Fruit fly (Drosophila melanogaster) whole organism, embryonic: ENCODE measurements around the gene dysc.

Experiments used
- B-H2 ChIP-seq: fragments of 200-800 bp; sonication (Bioruptor generic); optimal IDR thresholded peaks from 2 replicates; lab custom pipeline; 2018; ENCODE audit warnings: missing biosample characterization, mild to moderate bottlenecking, missing genetic modification characterization
- Bgb ChIP-seq: fragments of 200-800 bp; sonication (Bioruptor generic); IDR thresholded peaks from 2 replicates; pipeline ENCODE4 v1.3.6; 2022; ENCODE audit warnings: missing biosample characterization, missing genetic modification characterization; ENCODE audit not compliant: partially characterized antibody
- CG10565 ChIP-seq: fragments of 200-800 bp; sonication (Bioruptor generic); optimal IDR thresholded peaks from 3 replicates; lab custom pipeline; 2016; ENCODE audit warnings: missing biosample characterization, mild to moderate bottlenecking, missing genetic modification characterization
- CG12769 ChIP-seq: fragments of 200-800 bp; sonication (Bioruptor generic); optimal IDR thresholded peaks from 2 replicates; lab custom pipeline; 2019; ENCODE audit warnings: missing biosample characterization, mild to moderate bottlenecking, missing genetic modification characterization, moderate library complexity
- CG13287 ChIP-seq: fragments of 200-800 bp; sonication (Bioruptor generic); IDR thresholded peaks from 2 replicates; pipeline ENCODE4 v1.3.6; 2022; ENCODE audit warnings: missing biosample characterization, missing genetic modification characterization; ENCODE audit not compliant: partially characterized antibody
- CG13894 ChIP-seq: fragments of 200-800 bp; sonication (Bioruptor generic); optimal IDR thresholded peaks from 3 replicates; lab custom pipeline; 2018; ENCODE audit warnings: missing biosample characterization, mild to moderate bottlenecking, missing genetic modification characterization, moderate library complexity
- CG14667 ChIP-seq: fragments of 200-800 bp; sonication (Bioruptor generic); IDR thresholded peaks from 2 replicates; pipeline ENCODE4 v1.3.6; 2022; ENCODE audit warnings: missing biosample characterization, missing genetic modification characterization
- CG16813 ChIP-seq: fragments of 200-800 bp; sonication (Bioruptor generic); IDR thresholded peaks from 3 replicates; pipeline ENCODE4 v1.3.6; 2022; ENCODE audit warnings: missing biosample characterization, missing genetic modification characterization; ENCODE audit not compliant: partially characterized antibody
- CG2129 ChIP-seq: fragments of 200-800 bp; sonication (Bioruptor generic); IDR thresholded peaks from 2 replicates; pipeline ENCODE4 v1.3.6; 2022; ENCODE audit warnings: missing biosample characterization, missing genetic modification characterization; ENCODE audit not compliant: partially characterized antibody
- CG2202 ChIP-seq: fragments of 200-800 bp; sonication (Bioruptor generic); optimal IDR thresholded peaks from 2 replicates; lab custom pipeline; 2018; ENCODE audit warnings: missing biosample characterization, mild to moderate bottlenecking, missing genetic modification characterization
- CG2875 ChIP-seq: fragments of 200-800 bp; sonication (Bioruptor generic); optimal IDR thresholded peaks from 2 replicates; lab custom pipeline; 2017; ENCODE audit warnings: missing biosample characterization, mild to moderate bottlenecking, missing genetic modification characterization, missing genetic modification reagents
- CG34224 ChIP-seq: fragments of 200-800 bp; sonication (Bioruptor generic); IDR thresholded peaks from 3 replicates; pipeline ENCODE4 v1.3.6; 2022; ENCODE audit warnings: missing biosample characterization, missing genetic modification characterization; ENCODE audit not compliant: partially characterized antibody
- CG42726 ChIP-seq: fragments of 200-800 bp; sonication (Bioruptor generic); IDR thresholded peaks from 2 replicates; pipeline ENCODE4 v1.3.6; 2022; ENCODE audit warnings: missing biosample characterization, missing genetic modification characterization; ENCODE audit not compliant: partially characterized antibody
- CG4360 ChIP-seq: fragments of 200-800 bp; sonication (Bioruptor generic); IDR thresholded peaks from 2 replicates; pipeline ENCODE4 v1.3.6; 2022; ENCODE audit warnings: missing biosample characterization, missing genetic modification characterization
- CG5245 ChIP-seq: fragments of 200-800 bp; sonication (Bioruptor generic); optimal IDR thresholded peaks from 3 replicates; lab custom pipeline; 2016; ENCODE audit warnings: missing biosample characterization, missing genetic modification characterization
- CG5953 ChIP-seq: fragments of 200-800 bp; sonication (Bioruptor generic); IDR thresholded peaks from 2 replicates; pipeline ENCODE4 v1.3.6; 2022; ENCODE audit warnings: missing biosample characterization, missing genetic modification characterization
- CG6791 ChIP-seq: fragments of 200-800 bp; sonication (Bioruptor generic); IDR thresholded peaks from 3 replicates; pipeline ENCODE4 v1.3.6; 2022; ENCODE audit warnings: missing biosample characterization, missing genetic modification characterization; ENCODE audit not compliant: partially characterized antibody
- Deaf1 ChIP-seq: fragments of 200-800 bp; optimal IDR thresholded peaks from 3 replicates; lab custom pipeline; 2019; ENCODE audit warnings: missing biosample characterization, mild to moderate bottlenecking, missing genetic modification characterization, moderate library complexity
- E2f2 ChIP-seq: fragments of 200-800 bp; sonication (Bioruptor generic); IDR thresholded peaks from 2 replicates; pipeline ENCODE4 v1.3.6; 2022; ENCODE audit warnings: missing biosample characterization, missing genetic modification characterization
- HLH4C ChIP-seq: fragments of 200-800 bp; sonication (Bioruptor generic); IDR thresholded peaks from 3 replicates; pipeline ENCODE4 v1.3.6; 2022; ENCODE audit warnings: missing biosample characterization, missing genetic modification characterization; ENCODE audit not compliant: partially characterized antibody
- Jarid2 ChIP-seq: fragments of 200-800 bp; sonication (Bioruptor generic); optimal IDR thresholded peaks from 3 replicates; lab custom pipeline; 2017; ENCODE audit warnings: mild to moderate bottlenecking, missing biosample characterization, missing genetic modification reagents, missing genetic modification characterization
- Meics ChIP-seq: fragments of 200-800 bp; sonication (Bioruptor generic); optimal IDR thresholded peaks from 2 replicates; lab custom pipeline; 2017; ENCODE audit warnings: missing biosample characterization, mild to moderate bottlenecking, missing genetic modification characterization
- Opbp ChIP-seq: fragments of 200-800 bp; sonication (Bioruptor generic); IDR thresholded peaks from 3 replicates; pipeline ENCODE4 v1.3.6; 2022; ENCODE audit warnings: missing biosample characterization, missing genetic modification characterization; ENCODE audit not compliant: partially characterized antibody
- Rfx ChIP-seq: fragments of 200-800 bp; sonication (Bioruptor generic); IDR thresholded peaks from 2 replicates; pipeline ENCODE4 v1.3.6; 2022; ENCODE audit warnings: missing biosample characterization, missing genetic modification characterization
- Scr ChIP-seq: fragments of 200-800 bp; sonication (Bioruptor generic); IDR thresholded peaks from 2 replicates; pipeline ENCODE4 v1.3.6; 2022; ENCODE audit warnings: missing biosample characterization, missing genetic modification characterization; ENCODE audit not compliant: partially characterized antibody
- Xbp1 ChIP-seq: fragments of 200-800 bp; sonication (Bioruptor generic); optimal IDR thresholded peaks from 3 replicates; lab custom pipeline; 2016; ENCODE audit warnings: missing biosample characterization, mild to moderate bottlenecking, missing genetic modification characterization
- abd-A ChIP-seq: fragments of 200-800 bp; sonication (Bioruptor generic); optimal IDR thresholded peaks from 3 replicates; lab custom pipeline; 2019; ENCODE audit warnings: missing biosample characterization, mild to moderate bottlenecking, missing genetic modification characterization, moderate library complexity
- aop ChIP-seq: fragments of 200-800 bp; sonication (Bioruptor generic); IDR thresholded peaks from 2 replicates; pipeline ENCODE4 v1.3.6; 2022; ENCODE audit warnings: missing biosample characterization, missing genetic modification characterization
- ash1 ChIP-seq: fragments of 200-800 bp; sonication (Bioruptor generic); optimal IDR thresholded peaks from 2 replicates; lab custom pipeline; 2018; ENCODE audit warnings: missing biosample characterization, mild to moderate bottlenecking, missing genetic modification characterization
- ato ChIP-seq: fragments of 200-800 bp; sonication (Bioruptor generic); IDR thresholded peaks from 2 replicates; pipeline ENCODE4 v1.3.6; 2022; ENCODE audit warnings: missing biosample characterization, missing genetic modification characterization; ENCODE audit not compliant: partially characterized antibody
- bbx ChIP-seq: fragments of 200-800 bp; sonication (Bioruptor generic); IDR thresholded peaks from 2 replicates; pipeline ENCODE4 v1.3.6; 2022; ENCODE audit warnings: missing biosample characterization, missing genetic modification characterization; ENCODE audit not compliant: partially characterized antibody
- chinmo ChIP-seq: fragments of 200-800 bp; sonication (Bioruptor generic); IDR thresholded peaks from 4 replicates; pipeline ENCODE4 v1.3.6; 2022; ENCODE audit warnings: missing biosample characterization, missing genetic modification characterization; ENCODE audit not compliant: partially characterized antibody
- chm ChIP-seq: fragments of 200-800 bp; sonication (Bioruptor generic); IDR thresholded peaks from 2 replicates; pipeline ENCODE4 v1.3.6; 2022; ENCODE audit warnings: missing biosample characterization, missing genetic modification characterization
- ci ChIP-seq: fragments of 200-800 bp; sonication (Bioruptor generic); IDR thresholded peaks from 3 replicates; pipeline ENCODE4 v1.3.6; 2022; ENCODE audit warnings: missing biosample characterization, missing genetic modification characterization
- cwo ChIP-seq: fragments of 200-800 bp; sonication (Bioruptor generic); optimal IDR thresholded peaks from 3 replicates; lab custom pipeline; 2017; ENCODE audit warnings: missing biosample characterization, missing genetic modification characterization, mild to moderate bottlenecking, moderate library complexity, missing genetic modification reagents
- fu2 ChIP-seq: fragments of 200-800 bp; sonication (Bioruptor generic); optimal IDR thresholded peaks from 2 replicates; lab custom pipeline; 2016; ENCODE audit warnings: missing biosample characterization, missing genetic modification characterization
- gsb ChIP-seq: fragments of 200-800 bp; sonication (Bioruptor generic); IDR thresholded peaks from 2 replicates; pipeline ENCODE4 v1.3.6; 2022; ENCODE audit warnings: missing biosample characterization, missing genetic modification characterization
- hb ChIP-seq: fragments of 200-800 bp; sonication (Bioruptor generic); IDR thresholded peaks from 3 replicates; pipeline ENCODE4 v1.3.6; 2022; ENCODE audit warnings: missing biosample characterization, missing genetic modification characterization; ENCODE audit not compliant: partially characterized antibody
- inv ChIP-seq: fragments of 200-800 bp; sonication (Bioruptor generic); IDR thresholded peaks from 2 replicates; pipeline ENCODE4 v1.3.6; 2022; ENCODE audit warnings: missing biosample characterization, missing genetic modification characterization; ENCODE audit not compliant: partially characterized antibody
- kay ChIP-seq: fragments of 200-800 bp; sonication (Bioruptor generic); optimal IDR thresholded peaks from 2 replicates; lab custom pipeline; 2016; ENCODE audit warnings: missing biosample characterization, missing genetic modification characterization
- knrl ChIP-seq: fragments of 200-800 bp; sonication (Bioruptor generic); IDR thresholded peaks from 3 replicates; pipeline ENCODE4 v1.3.6; 2022; ENCODE audit warnings: missing biosample characterization, missing genetic modification characterization; ENCODE audit not compliant: partially characterized antibody
- p53 ChIP-seq: fragments of 200-800 bp; sonication (Bioruptor generic); optimal IDR thresholded peaks from 2 replicates; lab custom pipeline; 2016; ENCODE audit warnings: missing biosample characterization, missing genetic modification characterization
- rib ChIP-seq: fragments of 200-800 bp; sonication (Bioruptor generic); IDR thresholded peaks from 2 replicates; pipeline ENCODE4 v1.3.6; 2022; ENCODE audit warnings: missing biosample characterization, missing genetic modification characterization
- sna ChIP-seq: fragments of 200-800 bp; sonication (Bioruptor generic); IDR thresholded peaks from 2 replicates; pipeline ENCODE4 v1.3.6; 2022; ENCODE audit warnings: missing biosample characterization, missing genetic modification characterization; ENCODE audit not compliant: partially characterized antibody
- sr ChIP-seq: fragments of 200-800 bp; sonication (Bioruptor generic); IDR thresholded peaks from 3 replicates; pipeline ENCODE4 v1.3.6; 2022; ENCODE audit warnings: missing biosample characterization, missing genetic modification characterization
- zen2 ChIP-seq: fragments of 200-800 bp; sonication (Bioruptor generic); IDR thresholded peaks from 3 replicates; pipeline ENCODE4 v1.3.6; 2022; ENCODE audit warnings: missing biosample characterization, missing genetic modification characterization; ENCODE audit not compliant: partially characterized antibody

dysc gene

DNA sequence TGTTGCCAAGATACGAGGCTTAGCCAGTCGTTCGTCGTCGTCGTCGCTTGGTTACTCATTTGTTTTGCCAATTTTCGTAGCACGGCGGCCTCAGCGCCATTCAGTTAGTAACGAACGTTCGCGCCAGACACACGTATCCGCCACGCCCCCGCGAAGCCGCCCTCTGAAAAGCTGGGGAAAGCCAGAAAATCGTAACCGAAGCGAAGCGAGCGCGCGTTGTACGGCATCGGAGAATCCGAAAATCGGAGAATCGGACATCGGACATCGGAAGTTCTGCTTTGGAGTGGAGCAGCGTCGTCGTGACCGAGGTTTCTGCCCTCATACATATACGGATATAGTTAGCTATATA, 36.1 kb upstream of the dysc start, which contains the start of gene CG32137:
Gene CG32137, plus strand, starts transcription at position 100 of the 349 bp plus-strand sequence.
- TF ChIP-seq CG5245, result no peak
- TF ChIP-seq CG14667 (GFP tag; lab: Robert Waterston, UW), result no peak
- peak; percentile 59; the same call in 1 of the 3 replicates for TF ChIP-seq sr
- TF ChIP-seq rib, result peak; percentile 81; the same call in 1 of the 2 replicates
- peak; percentile 43 for TF ChIP-seq kay (GFP tag; lab: Kevin White, UChicago)
- TF ChIP-seq Xbp1, result no peak
- peak; percentile 34 for TF ChIP-seq Scr
- 0 out of 3 replicates have a peak, but pooled peaks have one; percentile 47 for TF ChIP-seq CG6791 (GFP tag; lab: Robert Waterston, UW)
- TF ChIP-seq Deaf1, result peak; percentile 99
- TF ChIP-seq CG4360 (GFP tag; lab: Robert Waterston, UW), result peak; percentile 58; the same call in 1 of the 2 replicates
- peak; percentile 31; the same call in 1 of the 2 replicates for TF ChIP-seq inv (GFP tag; lab: Robert Waterston, UW)
- peak; percentile 68 for TF ChIP-seq bbx (GFP tag; lab: Robert Waterston, UW)
- TF ChIP-seq knrl (GFP tag; lab: Robert Waterston, UW), result no peak
- TF ChIP-seq ato (GFP tag; lab: Robert Waterston, UW), result peak; percentile 42; the same call in 1 of the 2 replicates
- TF ChIP-seq CG16813, result 0 out of 3 replicates have a peak, but pooled peaks have one; percentile 34
- TF ChIP-seq chm (GFP tag; lab: Robert Waterston, UW), result peak; percentile 36; the same call in 1 of the 2 replicates
- TF ChIP-seq ci (GFP tag; lab: Robert Waterston, UW), result peak; percentile 39; the same call in 2 of the 3 replicates
- 0 out of 2 replicates have a peak, but pooled peaks have one; percentile 1 for TF ChIP-seq gsb (GFP tag; lab: Robert Waterston, UW)
- TF ChIP-seq ash1 (GFP tag; lab: Kevin White, UChicago), result no peak
- TF ChIP-seq Opbp (GFP tag; lab: Robert Waterston, UW), result peak; percentile 61; the same call in 2 of the 3 replicates
- peak; percentile 15; the same call in 1 of the 2 replicates for TF ChIP-seq CG42726 (GFP tag; lab: Robert Waterston, UW)
- no peak for TF ChIP-seq hb
- TF ChIP-seq zen2 (GFP tag; lab: Robert Waterston, UW), result peak; percentile 68; the same call in 2 of the 3 replicates
- TF ChIP-seq CG10565 (GFP tag; lab: Kevin White, UChicago), result no peak
- peak; percentile 31 for TF ChIP-seq abd-A (tag; lab: Kevin White, UChicago)
- peak; percentile 42; the same call in 1 of the 3 replicates for TF ChIP-seq CG34224
- peak; percentile 95 for TF ChIP-seq CG13894 (tag; lab: Kevin White, UChicago)
- TF ChIP-seq E2f2 (GFP tag; lab: Robert Waterston, UW), result 0 out of 2 replicates have a peak, but pooled peaks have one; percentile 4
- peak; percentile 22; the same call in 1 of the 2 replicates for TF ChIP-seq sna
- peak; percentile 96; the same call in 3 of the 4 replicates for TF ChIP-seq chinmo (GFP tag; lab: Robert Waterston, UW)
- TF ChIP-seq CG2129, result no peak
- no peak for TF ChIP-seq Rfx (GFP tag; lab: Robert Waterston, UW)
- TF ChIP-seq fu2 (GFP tag; lab: Kevin White, UChicago), result no peak
- TF ChIP-seq CG5953 (GFP tag; lab: Robert Waterston, UW), result 0 out of 2 replicates have a peak, but pooled peaks have one; percentile 18
- no peak for TF ChIP-seq p53
- TF ChIP-seq CG13287 (GFP tag; lab: Robert Waterston, UW), result peak; percentile 67
- peak; percentile 97 for TF ChIP-seq Jarid2 (GFP tag; lab: Kevin White, UChicago)
- TF ChIP-seq aop (GFP tag; lab: Robert Waterston, UW), result 0 out of 2 replicates have a peak, but pooled peaks have one; percentile 29
- no peak for TF ChIP-seq CG2875 (GFP tag; lab: Kevin White, UChicago)
- peak; percentile 10 for TF ChIP-seq B-H2 (GFP tag; lab: Kevin White, UChicago)
- TF ChIP-seq CG12769, result peak; percentile 23
- TF ChIP-seq Bgb, result peak; percentile 70
- peak; percentile 99 for TF ChIP-seq Meics (GFP tag; lab: Kevin White, UChicago)
- no peak for TF ChIP-seq CG2202 (tag; lab: Kevin White, UChicago)
- peak; percentile 36; the same call in 1 of the 3 replicates for TF ChIP-seq HLH4C (GFP tag; lab: Robert Waterston, UW)
- no peak for TF ChIP-seq cwo (GFP tag; lab: Kevin White, UChicago)
